Fruit fly (Drosophila melanogaster) whole organism, adult: ENCODE data around the gene CG13042.

ENCODE experiments used
- CG11617 ChIP-seq: fragments of 200-800 bp; sonication (Bioruptor generic); optimal IDR thresholded peaks from 2 replicates; lab custom pipeline; 2017; ENCODE audit warnings: mild to moderate bottlenecking, missing biosample characterization, missing genetic modification reagents, missing genetic modification characterization
- CG7045 ChIP-seq: fragments of 200-800 bp; sonication (Bioruptor generic); optimal IDR thresholded peaks from 2 replicates; lab custom pipeline; 2017; ENCODE audit warnings: missing biosample characterization, mild to moderate bottlenecking, missing genetic modification characterization
- Mnt ChIP-seq: fragments of 200-800 bp; sonication (Bioruptor generic); optimal IDR thresholded peaks from 2 replicates; lab custom pipeline; 2016; ENCODE audit warnings: missing biosample characterization, mild to moderate bottlenecking, missing genetic modification characterization
- kay ChIP-seq: fragments of 200-800 bp; sonication (Bioruptor generic); peaks from one replicate; lab custom pipeline; 2016; ENCODE audit warnings: missing biosample characterization, missing genetic modification characterization, borderline replicate concordance

DNA sequence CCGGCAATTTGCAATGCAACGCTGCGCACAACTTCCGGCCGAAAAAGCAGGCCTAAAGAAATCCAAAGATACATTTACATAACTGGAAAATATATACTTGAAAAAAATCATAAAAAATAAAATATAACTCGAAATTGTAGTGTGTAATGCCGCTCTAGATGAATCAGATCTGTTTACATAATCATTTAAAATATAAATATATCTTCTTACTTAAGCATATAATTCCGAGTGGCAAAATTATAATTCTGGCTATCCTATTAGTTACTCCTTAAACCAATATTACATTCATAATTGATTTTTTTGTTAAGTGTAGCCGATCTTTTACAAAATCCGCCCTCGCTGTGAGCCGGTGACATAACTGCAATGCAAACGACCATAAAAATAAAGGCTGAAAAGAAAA, 31.2 kb upstream of the CG13042 start:
- TF ChIP-seq kay (GFP tag; lab: Kevin White, UChicago) (no peak), CG11617 (GFP tag; lab: Kevin White, UChicago) (no peak), Mnt (GFP tag; lab: Kevin White, UChicago) (no peak), CG7045 (GFP tag; lab: Kevin White, UChicago) (no peak)
